Fruit fly (Drosophila melanogaster): ENCODE data around the gene rudhira.

Gene rudhira

dm6 chrX:11848507-11849264, 32.0 kb downstream of the rudhira start (continued):
- TF ChIP-seq CG34376 (GFP tag; optimal IDR thresholded peaks at IDR 0.05): no peak
- no peak for TF ChIP-seq maf-S (GFP tag; optimal IDR thresholded peaks at IDR 0.05)
- no peak for TF ChIP-seq sens-2 (GFP tag; IDR thresholded peaks at IDR 0.05)
- peak; percentile 26; the same call in 1 of the 2 replicates for TF ChIP-seq seq (GFP tag; IDR thresholded peaks at IDR 0.05)
- no peak for TF ChIP-seq aop (GFP tag; IDR thresholded peaks at IDR 0.05)
- TF ChIP-seq CG13894 (tag; optimal IDR thresholded peaks at IDR 0.05): no peak
- no peak for TF ChIP-seq dati (GFP tag; IDR thresholded peaks at IDR 0.05)
- no peak for TF ChIP-seq CG14860 (GFP tag; IDR thresholded peaks at IDR 0.05; ENCODE audit: partially characterized antibody)
- peak; percentile 16 for TF ChIP-seq gcm (GFP tag; optimal IDR thresholded peaks at IDR 0.05)
- TF ChIP-seq CG14014 (GFP tag; IDR thresholded peaks at IDR 0.05): no peak
- no peak for TF ChIP-seq CG14667 (GFP tag; IDR thresholded peaks at IDR 0.05)
- no peak for TF ChIP-seq CG7745 (tag; optimal IDR thresholded peaks at IDR 0.05)
- peak; percentile 13 for TF ChIP-seq nerfin-1 (tag; optimal IDR thresholded peaks at IDR 0.05)
- no peak for TF ChIP-seq CG3995 (GFP tag; optimal IDR thresholded peaks at IDR 0.05)
- TF ChIP-seq wor (GFP tag; IDR thresholded peaks at IDR 0.05): no peak
- TF ChIP-seq gsb (GFP tag; IDR thresholded peaks at IDR 0.05): no peak
- TF ChIP-seq her (GFP tag; optimal IDR thresholded peaks at IDR 0.05): no peak
- TF ChIP-seq CG3838 (GFP tag; optimal IDR thresholded peaks at IDR 0.05): no peak
- TF ChIP-seq sima (GFP tag; optimal IDR thresholded peaks at IDR 0.05): no peak
- TF ChIP-seq Dip2 (GFP tag; IDR thresholded peaks at IDR 0.05): no peak
- TF ChIP-seq stwl (tag; optimal IDR thresholded peaks at IDR 0.05): no peak
- no peak for TF ChIP-seq psq (GFP tag; optimal IDR thresholded peaks at IDR 0.05)
- TF ChIP-seq btn (GFP tag; optimal IDR thresholded peaks at IDR 0.05): no peak
- no peak for TF ChIP-seq CG15696 (tag; optimal IDR thresholded peaks at IDR 0.05)
- TF ChIP-seq sob (GFP tag; IDR thresholded peaks at IDR 0.05): peak; percentile 41; the same call in 1 of the 2 replicates
- 0 out of 3 replicates have a peak, but pooled peaks have one; percentile 10 for TF ChIP-seq ken (GFP tag; IDR thresholded peaks at IDR 0.05)
- no peak for TF ChIP-seq CG13123 (GFP tag; optimal IDR thresholded peaks at IDR 0.05)
- TF ChIP-seq CG2889 (GFP tag; IDR thresholded peaks at IDR 0.05): no peak
- no peak for TF ChIP-seq CG8944 (GFP tag; optimal IDR thresholded peaks at IDR 0.05)
- TF ChIP-seq so (GFP tag; IDR thresholded peaks at IDR 0.05): no peak; the same call in 2 of the 3 replicates
- no peak for TF ChIP-seq pb (GFP tag; optimal IDR thresholded peaks at IDR 0.05)
- TF ChIP-seq CG32532 (GFP tag; IDR thresholded peaks at IDR 0.05): 0 out of 2 replicates have a peak, but pooled peaks have one; percentile 8
- no peak for TF ChIP-seq tx (GFP tag; optimal IDR thresholded peaks at IDR 0.05)
- peak; percentile 43 for TF ChIP-seq cwo (GFP tag; optimal IDR thresholded peaks at IDR 0.05)
- no peak for TF ChIP-seq Elba2 (GFP tag; optimal IDR thresholded peaks at IDR 0.05)
- no peak for TF ChIP-seq prd (optimal IDR thresholded peaks at IDR 0.05)
- peak; percentile 38; the same call in 2 of the 3 replicates for TF ChIP-seq prd (GFP tag; IDR thresholded peaks at IDR 0.05)
- TF ChIP-seq D19B (GFP tag; optimal IDR thresholded peaks at IDR 0.05): no peak
- TF ChIP-seq CG4424 (GFP tag; optimal IDR thresholded peaks at IDR 0.05): peak; percentile 25
- peak; percentile 14 for TF ChIP-seq ewg (GFP tag; optimal IDR thresholded peaks at IDR 0.05)
- peak; percentile 55 for TF ChIP-seq CG7839 (tag; optimal IDR thresholded peaks at IDR 0.05)
- 0 out of 2 replicates have a peak, but pooled peaks have one; percentile 41 for TF ChIP-seq H2.0 (GFP tag; IDR thresholded peaks at IDR 0.05)
- peak; percentile 21 for TF ChIP-seq CG10979 (tag; optimal IDR thresholded peaks at IDR 0.05)
- TF ChIP-seq MTF-1 (GFP tag; optimal IDR thresholded peaks at IDR 0.05; ENCODE audit: borderline replicate concordance): no peak
- TF ChIP-seq unpg (GFP tag; optimal IDR thresholded peaks at IDR 0.05): peak; percentile 62
- TF ChIP-seq Lim3 (GFP tag; IDR thresholded peaks at IDR 0.05): no peak
- no peak for TF ChIP-seq HLHmδ (GFP tag; optimal IDR thresholded peaks at IDR 0.05)
- no peak for TF ChIP-seq pros (GFP tag; optimal IDR thresholded peaks at IDR 0.05)
- peak; percentile 30 for TF ChIP-seq run (tag; optimal IDR thresholded peaks at IDR 0.05)
- TF ChIP-seq pho (GFP tag; optimal IDR thresholded peaks at IDR 0.05): no peak

All from whole organism, embryonic.